Fruit fly (Drosophila melanogaster): ENCODE results near the gene Ten-m.

dm6 chr3L:22389074-22389481 is 18.6 kb downstream of the Ten-m start:
- TF ChIP-seq Sin3A (optimal IDR thresholded peaks at IDR 0.05) (no peak), psq (optimal IDR thresholded peaks at IDR 0.05) (no peak), insv (optimal IDR thresholded peaks at IDR 0.05) (no peak), h (optimal IDR thresholded peaks at IDR 0.05) (no peak), Myc (optimal IDR thresholded peaks at IDR 0.05) (no peak), ttk (optimal IDR thresholded peaks at IDR 0.05) (no peak)

All from Kc167 (cell line).